Fruit fly (Drosophila melanogaster) whole organism: ENCODE measurements around the gene Msh6.

Source experiments
- Dll ChIP-seq: fragments of >200 bp; optimal IDR thresholded peaks from 2 replicates; lab custom pipeline; 2017
- EcR ChIP-seq, 2 experiments: fragments of >200 bp; optimal IDR thresholded peaks; 2 replicates each; lab custom pipeline; 2017; ENCODE audit warnings: missing biosample characterization in 2 of 2, missing genetic modification characterization in 2 of 2, missing genetic modification reagents in 2 of 2
- usp ChIP-seq: fragments of >200 bp; optimal IDR thresholded peaks from 2 replicates; lab custom pipeline; 2017; ENCODE audit warnings: missing biosample characterization, missing genetic modification characterization, mixed read lengths

- no peak for TF ChIP-seq usp (GFP tag; lab: Kevin White, UChicago)
- no peak for TF ChIP-seq Dll (lab: Kevin White, UChicago)
- TF ChIP-seq EcR (GFP tag; optimal IDR thresholded peaks at IDR 0.05; lab: Kevin White, UChicago) = no peak
Measured at dm6 chr3L:15143638-15144600, 14.4 kb downstream of the Msh6 start, which contains the start of the genes CG32147 and Pex3.
